Fruit fly (Drosophila melanogaster) whole organism, embryonic: ENCODE measurements around the gene CG42272.

Source experiments
- Blimp-1 ChIP-seq: fragments of 200-800 bp; sonication (Bioruptor generic); optimal IDR thresholded peaks from 3 replicates; lab custom pipeline; 2018; ENCODE audit warnings: missing biosample characterization, missing genetic modification characterization, mild to moderate bottlenecking, moderate library complexity, missing genetic modification reagents
- CG12104 ChIP-seq: fragments of 200-800 bp; sonication (Bioruptor generic); optimal IDR thresholded peaks from 3 replicates; lab custom pipeline; 2016; ENCODE audit warnings: missing biosample characterization, missing genetic modification characterization
- Dbx ChIP-seq: fragments of 200-800 bp; sonication (Bioruptor generic); IDR thresholded peaks from 3 replicates; pipeline ENCODE4 v1.3.6; 2022; ENCODE audit warnings: missing biosample characterization, missing genetic modification characterization
- Hey ChIP-seq: fragments of 200-800 bp; sonication (Bioruptor generic); optimal IDR thresholded peaks from 3 replicates; lab custom pipeline; 2018; ENCODE audit warnings: missing biosample characterization, mild to moderate bottlenecking, missing genetic modification characterization
- Max ChIP-seq: fragments of 200-800 bp; sonication (Bioruptor generic); optimal IDR thresholded peaks from 2 replicates; lab custom pipeline; 2016; ENCODE audit warnings: missing biosample characterization, mild to moderate bottlenecking, missing genetic modification characterization
- NC2β ChIP-seq: fragments of 200-800 bp; sonication (Bioruptor generic); optimal IDR thresholded peaks from 2 replicates; lab custom pipeline; 2016; ENCODE audit warnings: missing biosample characterization, missing genetic modification characterization
- bbx ChIP-seq: fragments of 200-800 bp; sonication (Bioruptor generic); IDR thresholded peaks from 2 replicates; pipeline ENCODE4 v1.3.6; 2022; ENCODE audit warnings: missing biosample characterization, missing genetic modification characterization; ENCODE audit not compliant: partially characterized antibody
- bsh ChIP-seq, 2 experiments: fragments of 200-800 bp; sonication (Bioruptor generic); optimal IDR thresholded peaks; 2 replicates each; lab custom pipeline; 2017 to 2018; ENCODE audit warnings: mild to moderate bottlenecking in 2 of 2, missing biosample characterization in 2 of 2, missing genetic modification characterization in 2 of 2, moderate library complexity in 1 of 2
- da ChIP-seq: fragments of 200-800 bp; sonication (Bioruptor generic); optimal IDR thresholded peaks from 2 replicates; lab custom pipeline; 2016; ENCODE audit warnings: missing biosample characterization, missing genetic modification characterization
- pzg ChIP-seq: fragments of 200-800 bp; sonication (Bioruptor generic); optimal IDR thresholded peaks from 3 replicates; lab custom pipeline; 2018; ENCODE audit warnings: missing biosample characterization, mild to moderate bottlenecking, missing genetic modification characterization, moderate library complexity
- sim ChIP-seq: fragments of 200-800 bp; sonication (Bioruptor generic); IDR thresholded peaks from 2 replicates; pipeline ENCODE4 v1.3.6; 2022; ENCODE audit warnings: missing biosample characterization, missing genetic modification characterization
- wor ChIP-seq: fragments of 200-800 bp; sonication (Bioruptor generic); IDR thresholded peaks from 2 replicates; pipeline ENCODE4 v1.3.6; 2022; ENCODE audit warnings: missing biosample characterization, missing genetic modification characterization

dm6 chr3L:5855098-5855497 lies 52.3 kb downstream of the CG42272 start:
- TF ChIP-seq Dbx (GFP tag; lab: Robert Waterston, UW), result no peak
- no peak for TF ChIP-seq wor (GFP tag; lab: Robert Waterston, UW)
- no peak for TF ChIP-seq Hey
- no peak for TF ChIP-seq bbx (GFP tag; lab: Robert Waterston, UW)
- no peak for TF ChIP-seq sim (GFP tag; lab: Robert Waterston, UW)
- no peak for TF ChIP-seq da (GFP tag; lab: Kevin White, UChicago)
- no peak for TF ChIP-seq CG12104 (GFP tag; lab: Kevin White, UChicago)
- no peak for TF ChIP-seq Max (GFP tag; lab: Kevin White, UChicago)
- no peak for TF ChIP-seq pzg (GFP tag; lab: Kevin White, UChicago)
- no peak for TF ChIP-seq Blimp-1
- TF ChIP-seq bsh (GFP tag; optimal IDR thresholded peaks at IDR 0.05; lab: Kevin White, UChicago), result no peak
- TF ChIP-seq NC2β (GFP tag; lab: Kevin White, UChicago), result no peak
